Worm (Caenorhabditis elegans) whole organism, late embryonic: ENCODE measurements around the gene F19G12.3.

ENCODE experiments used
- ama-1 ChIP-seq: fragments of 150-350 bp; optimal IDR thresholded peaks from 2 replicates; lab custom pipeline; 2014
- ceh-48 ChIP-seq: sonication (generic microtip); optimal IDR thresholded peaks from 2 replicates; lab custom pipeline; 2016; ENCODE audit warnings: missing genetic modification characterization, inconsistent platforms, missing compliant biosample characterization
- ceh-6 ChIP-seq: fragments of 200-800 bp; sonication (Bioruptor generic); optimal IDR thresholded peaks from 2 replicates; lab custom pipeline; 2018; ENCODE audit warnings: mild to moderate bottlenecking, missing genetic modification characterization, missing compliant biosample characterization
- madf-2 ChIP-seq: sonication (generic microtip); optimal IDR thresholded peaks from 2 replicates; lab custom pipeline; 2017; ENCODE audit warnings: missing genetic modification characterization, missing compliant biosample characterization
- odd-2 ChIP-seq: sonication (generic microtip); optimal IDR thresholded peaks from 2 replicates; lab custom pipeline; 2017; ENCODE audit warnings: antibody characterized with exemption, mild to moderate bottlenecking, missing genetic modification characterization, missing compliant biosample characterization
- pag-3 ChIP-seq: sonication (generic microtip); optimal IDR thresholded peaks from 2 replicates; lab custom pipeline; 2016; ENCODE audit warnings: missing compliant biosample characterization, missing genetic modification characterization, borderline replicate concordance
- pha-4 ChIP-seq: fragments of 150-350 bp; optimal IDR thresholded peaks from 2 replicates; lab custom pipeline; 2018; ENCODE audit warnings: missing biosample characterization, missing genetic modification reagents, missing genetic modification characterization

DNA sequence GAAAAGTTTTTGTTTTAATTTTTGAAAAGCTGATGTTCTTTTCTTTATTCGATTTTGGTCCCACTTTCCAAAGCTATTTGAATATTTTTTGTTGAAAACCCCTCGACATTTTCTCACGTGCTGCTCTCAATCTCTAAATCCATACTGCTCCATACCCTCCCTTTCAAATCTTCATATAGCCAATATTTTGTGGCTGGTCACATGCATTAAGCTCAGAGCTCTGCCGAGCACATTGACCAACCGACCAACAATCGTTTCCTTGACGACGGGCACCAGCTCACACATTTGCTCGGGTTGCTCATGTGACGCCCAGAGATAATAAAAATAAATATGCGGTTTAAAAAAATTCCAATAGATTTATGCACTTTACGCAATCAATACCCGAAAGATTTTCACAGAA, 14.3 kb downstream of the F19G12.3 start:
- no peak for TF ChIP-seq ama-1 (lab: Kevin White, UChicago)
- no peak for TF ChIP-seq ceh-6
- no peak for TF ChIP-seq ceh-48 (tag; lab: Kevin White, UChicago)
- no peak for TF ChIP-seq madf-2 (tag; lab: Kevin White, UChicago)
- no peak for TF ChIP-seq pha-4 (tag; lab: Kevin White, UChicago)
- no peak for TF ChIP-seq pag-3 (tag; lab: Kevin White, UChicago)
- TF ChIP-seq odd-2 = no peak
